Fruit fly (Drosophila melanogaster) whole organism, embryonic: ENCODE measurements around the gene bin.

Source experiments
- Atf6 ChIP-seq: fragments of 200-800 bp; sonication (Bioruptor generic); IDR thresholded peaks from 2 replicates; pipeline ENCODE4 v1.3.6; 2022; ENCODE audit warnings: missing biosample characterization, missing genetic modification characterization
- BtbVII ChIP-seq: fragments of 200-800 bp; sonication (Bioruptor generic); optimal IDR thresholded peaks from 3 replicates; lab custom pipeline; 2017; ENCODE audit warnings: missing biosample characterization, mild to moderate bottlenecking, missing genetic modification characterization
- CG10209 ChIP-seq: fragments of 200-800 bp; sonication (Bioruptor generic); optimal IDR thresholded peaks from 3 replicates; lab custom pipeline; 2017; ENCODE audit warnings: missing biosample characterization, mild to moderate bottlenecking, missing genetic modification characterization, missing genetic modification reagents
- CG10654 ChIP-seq: fragments of 200-800 bp; sonication (Bioruptor generic); optimal IDR thresholded peaks from 2 replicates; lab custom pipeline; 2016; ENCODE audit warnings: missing biosample characterization, missing genetic modification characterization
- CG11456 ChIP-seq: fragments of 200-800 bp; sonication (Bioruptor generic); IDR thresholded peaks from 3 replicates; pipeline ENCODE4 v1.3.6; 2022; ENCODE audit warnings: missing biosample characterization, missing genetic modification characterization
- CG11560 ChIP-seq: fragments of 200-800 bp; sonication (Bioruptor generic); IDR thresholded peaks from 3 replicates; pipeline ENCODE4 v1.3.6; 2022; ENCODE audit warnings: missing biosample characterization, missing genetic modification characterization
- CG11695 ChIP-seq: fragments of 200-800 bp; sonication (Bioruptor generic); IDR thresholded peaks from 3 replicates; pipeline ENCODE4 v1.3.6; 2022; ENCODE audit warnings: missing biosample characterization, missing genetic modification characterization
- CG11723 ChIP-seq: fragments of 200-800 bp; sonication (Bioruptor generic); optimal IDR thresholded peaks from 2 replicates; lab custom pipeline; 2017; ENCODE audit warnings: missing biosample characterization, mild to moderate bottlenecking, missing genetic modification characterization
- CG12769 ChIP-seq: fragments of 200-800 bp; sonication (Bioruptor generic); optimal IDR thresholded peaks from 2 replicates; lab custom pipeline; 2019; ENCODE audit warnings: missing biosample characterization, mild to moderate bottlenecking, missing genetic modification characterization, moderate library complexity
- CG14014 ChIP-seq: fragments of 200-800 bp; sonication (Bioruptor generic); IDR thresholded peaks from 2 replicates; pipeline ENCODE4 v1.3.6; 2022; ENCODE audit warnings: missing biosample characterization, missing genetic modification characterization
- CG15269 ChIP-seq: fragments of 200-800 bp; sonication (Bioruptor generic); optimal IDR thresholded peaks from 2 replicates; lab custom pipeline; 2018; ENCODE audit warnings: missing biosample characterization, mild to moderate bottlenecking, missing genetic modification characterization, moderate library complexity
- CG15601 ChIP-seq: fragments of 200-800 bp; sonication (Bioruptor generic); optimal IDR thresholded peaks from 3 replicates; lab custom pipeline; 2019; ENCODE audit warnings: missing biosample characterization, mild to moderate bottlenecking, missing genetic modification characterization, moderate library complexity
- CG17802 ChIP-seq: fragments of 200-800 bp; sonication (Bioruptor generic); optimal IDR thresholded peaks from 2 replicates; lab custom pipeline; 2018; ENCODE audit warnings: missing biosample characterization, mild to moderate bottlenecking, missing genetic modification characterization, moderate library complexity
- CG17829 ChIP-seq: fragments of 200-800 bp; optimal IDR thresholded peaks from 2 replicates; lab custom pipeline; 2019; ENCODE audit warnings: missing biosample characterization, mild to moderate bottlenecking, missing genetic modification characterization, moderate library complexity
- CG18476 ChIP-seq: fragments of 200-800 bp; sonication (Bioruptor generic); optimal IDR thresholded peaks from 2 replicates; lab custom pipeline; 2016; ENCODE audit warnings: missing biosample characterization, mild to moderate bottlenecking, missing genetic modification characterization
- CG2678 ChIP-seq: fragments of 200-800 bp; sonication (Bioruptor generic); optimal IDR thresholded peaks from 3 replicates; lab custom pipeline; 2019; ENCODE audit warnings: missing biosample characterization, mild to moderate bottlenecking, missing genetic modification characterization, moderate library complexity
- CG31365 ChIP-seq: fragments of 200-800 bp; sonication (Bioruptor generic); optimal IDR thresholded peaks from 2 replicates; lab custom pipeline; 2018; ENCODE audit warnings: missing biosample characterization, mild to moderate bottlenecking, missing genetic modification characterization
- CG32767 ChIP-seq: fragments of 200-800 bp; sonication (Bioruptor generic); IDR thresholded peaks from 2 replicates; pipeline ENCODE4 v1.3.6; 2022; ENCODE audit warnings: missing biosample characterization, missing genetic modification characterization
- CG3407 ChIP-seq: fragments of 200-800 bp; sonication (Bioruptor generic); optimal IDR thresholded peaks from 2 replicates; lab custom pipeline; 2018; ENCODE audit warnings: missing biosample characterization, mild to moderate bottlenecking, missing genetic modification characterization
- CG6175 ChIP-seq: fragments of 200-800 bp; sonication (Bioruptor generic); IDR thresholded peaks from 3 replicates; pipeline ENCODE4 v1.3.6; 2022; ENCODE audit warnings: missing biosample characterization, missing genetic modification characterization
- Camta ChIP-seq: fragments of 200-800 bp; sonication (Bioruptor generic); optimal IDR thresholded peaks from 2 replicates; lab custom pipeline; 2016; ENCODE audit warnings: missing biosample characterization, missing genetic modification characterization
- D19B ChIP-seq: fragments of 200-800 bp; sonication (Bioruptor generic); optimal IDR thresholded peaks from 2 replicates; lab custom pipeline; 2017; ENCODE audit warnings: missing biosample characterization, mild to moderate bottlenecking, missing genetic modification characterization
- Dip3 ChIP-seq: fragments of 200-800 bp; sonication (Bioruptor generic); optimal IDR thresholded peaks from 3 replicates; lab custom pipeline; 2016; ENCODE audit warnings: missing biosample characterization, missing genetic modification characterization
- Fer3 ChIP-seq: fragments of 200-800 bp; sonication (Bioruptor generic); optimal IDR thresholded peaks from 2 replicates; lab custom pipeline; 2018; ENCODE audit warnings: missing biosample characterization, mild to moderate bottlenecking, missing genetic modification characterization, moderate library complexity
- HLHmδ ChIP-seq: fragments of 200-800 bp; sonication (Bioruptor generic); optimal IDR thresholded peaks from 2 replicates; lab custom pipeline; 2018; ENCODE audit warnings: missing biosample characterization, mild to moderate bottlenecking, missing genetic modification characterization, moderate library complexity
- HmgZ ChIP-seq: fragments of 200-800 bp; sonication (Bioruptor generic); optimal IDR thresholded peaks from 2 replicates; lab custom pipeline; 2018; ENCODE audit warnings: missing biosample characterization, mild to moderate bottlenecking, missing genetic modification characterization
- Sin3A ChIP-seq: fragments of >200 bp; optimal IDR thresholded peaks from 2 replicates; lab custom pipeline; 2018
- Sox102F ChIP-seq: fragments of 200-800 bp; sonication (Bioruptor generic); optimal IDR thresholded peaks from 2 replicates; lab custom pipeline; 2018; ENCODE audit warnings: missing biosample characterization, mild to moderate bottlenecking, missing genetic modification characterization, moderate library complexity
- Spps ChIP-seq: fragments of 200-800 bp; sonication (Bioruptor generic); optimal IDR thresholded peaks from 2 replicates; lab custom pipeline; 2018; ENCODE audit warnings: missing biosample characterization, mild to moderate bottlenecking, missing genetic modification characterization
- bowl ChIP-seq: fragments of 200-800 bp; sonication (Bioruptor generic); IDR thresholded peaks from 2 replicates; pipeline ENCODE4 v1.3.6; 2022; ENCODE audit warnings: missing biosample characterization, missing genetic modification characterization
- chif ChIP-seq, 2 experiments: fragments of 200-800 bp; sonication (Bioruptor generic); optimal IDR thresholded peaks; 3 replicates each; lab custom pipeline; 2016; ENCODE audit warnings: missing biosample characterization in 2 of 2, missing genetic modification characterization in 2 of 2
- chm ChIP-seq: fragments of 200-800 bp; sonication (Bioruptor generic); IDR thresholded peaks from 2 replicates; pipeline ENCODE4 v1.3.6; 2022; ENCODE audit warnings: missing biosample characterization, missing genetic modification characterization
- dm ChIP-seq: fragments of 200-800 bp; sonication (Bioruptor generic); optimal IDR thresholded peaks from 3 replicates; lab custom pipeline; 2016; ENCODE audit warnings: missing biosample characterization, missing genetic modification characterization
- dysf ChIP-seq: fragments of 200-800 bp; sonication (Bioruptor generic); IDR thresholded peaks from 3 replicates; pipeline ENCODE4 v1.3.6; 2022; ENCODE audit warnings: missing biosample characterization, missing genetic modification characterization
- fd96Cb ChIP-seq: fragments of 200-800 bp; sonication (Bioruptor generic); optimal IDR thresholded peaks from 2 replicates; lab custom pipeline; 2018; ENCODE audit warnings: missing biosample characterization, mild to moderate bottlenecking, missing genetic modification characterization, moderate library complexity
- fru ChIP-seq: fragments of >200 bp; optimal IDR thresholded peaks from 2 replicates; lab custom pipeline; 2017
- grau ChIP-seq: fragments of 200-800 bp; optimal IDR thresholded peaks from 3 replicates; lab custom pipeline; 2019; ENCODE audit warnings: missing biosample characterization, mild to moderate bottlenecking, missing genetic modification characterization, moderate library complexity
- her ChIP-seq: fragments of 200-800 bp; sonication (Bioruptor generic); optimal IDR thresholded peaks from 2 replicates; lab custom pipeline; 2016; ENCODE audit warnings: missing biosample characterization, missing genetic modification characterization
- knrl ChIP-seq: fragments of 200-800 bp; sonication (Bioruptor generic); IDR thresholded peaks from 3 replicates; pipeline ENCODE4 v1.3.6; 2022; ENCODE audit warnings: missing biosample characterization, missing genetic modification characterization; ENCODE audit not compliant: partially characterized antibody
- luna ChIP-seq: fragments of 200-800 bp; sonication (Bioruptor generic); optimal IDR thresholded peaks from 2 replicates; lab custom pipeline; 2016; ENCODE audit warnings: missing biosample characterization, missing genetic modification characterization
- mld ChIP-seq: fragments of 200-800 bp; sonication (Bioruptor generic); IDR thresholded peaks from 3 replicates; pipeline ENCODE4 v1.3.6; 2022; ENCODE audit warnings: missing biosample characterization, missing genetic modification characterization; ENCODE audit not compliant: partially characterized antibody
- nau ChIP-seq: fragments of 200-800 bp; sonication (Bioruptor generic); optimal IDR thresholded peaks from 3 replicates; lab custom pipeline; 2017; ENCODE audit warnings: missing biosample characterization, mild to moderate bottlenecking, missing genetic modification characterization, missing genetic modification reagents
- nerfin-1 ChIP-seq: fragments of 200-800 bp; sonication (Bioruptor generic); optimal IDR thresholded peaks from 3 replicates; lab custom pipeline; 2019; ENCODE audit warnings: missing biosample characterization, mild to moderate bottlenecking, missing genetic modification characterization, moderate library complexity
- p53 ChIP-seq: fragments of 200-800 bp; sonication (Bioruptor generic); optimal IDR thresholded peaks from 2 replicates; lab custom pipeline; 2016; ENCODE audit warnings: missing biosample characterization, missing genetic modification characterization
- pita ChIP-seq: fragments of 200-800 bp; sonication (Bioruptor generic); optimal IDR thresholded peaks from 2 replicates; lab custom pipeline; 2017; ENCODE audit warnings: missing biosample characterization, mild to moderate bottlenecking, missing genetic modification characterization
- row ChIP-seq: fragments of 200-800 bp; sonication (Bioruptor generic); IDR thresholded peaks from 3 replicates; pipeline ENCODE4 v1.3.6; 2022; ENCODE audit warnings: missing biosample characterization, missing genetic modification characterization
- salm ChIP-seq: fragments of 200-800 bp; sonication (Bioruptor generic); optimal IDR thresholded peaks from 2 replicates; lab custom pipeline; 2018; ENCODE audit warnings: missing biosample characterization, mild to moderate bottlenecking, missing genetic modification characterization
- slp2 ChIP-seq: fragments of 200-800 bp; sonication (Bioruptor generic); optimal IDR thresholded peaks from 2 replicates; lab custom pipeline; 2016; ENCODE audit warnings: missing biosample characterization, missing genetic modification characterization
- tio ChIP-seq: fragments of 200-800 bp; sonication (Bioruptor generic); optimal IDR thresholded peaks from 2 replicates; lab custom pipeline; 2017; ENCODE audit warnings: missing biosample characterization, missing genetic modification characterization, inconsistent platforms
- wdn ChIP-seq: fragments of 200-800 bp; sonication (Bioruptor generic); IDR thresholded peaks from 2 replicates; pipeline ENCODE4 v1.3.6; 2022; ENCODE audit warnings: missing biosample characterization, missing genetic modification characterization

Gene bin

dm6 chr3L:6964488-6965152 lies 25.8 kb upstream of the bin start, which contains the start of gene sgl (continued):
- TF ChIP-seq CG10654 (GFP tag; lab: Kevin White, UChicago) (no peak), CG14014 (GFP tag; lab: Robert Waterston, UW) (peak; percentile 53; the same call in 1 of the 2 replicates), Dip3 (GFP tag; lab: Kevin White, UChicago) (peak; percentile 16), slp2 (GFP tag; lab: Kevin White, UChicago) (no peak), nau (GFP tag; lab: Kevin White, UChicago) (no peak), mld (0 out of 3 replicates have a peak, but pooled peaks have one; percentile 66), CG15269 (tag; lab: Kevin White, UChicago) (peak; percentile 40), bowl (GFP tag; lab: Robert Waterston, UW) (0 out of 2 replicates have a peak, but pooled peaks have one; percentile 26), row (peak; percentile 83), CG11695 (GFP tag; lab: Robert Waterston, UW) (no peak), luna (GFP tag; lab: Kevin White, UChicago) (peak; percentile 19), CG6175 (GFP tag; lab: Robert Waterston, UW) (no peak), Fer3 (tag; lab: Kevin White, UChicago) (peak; percentile 27), p53 (no peak), grau (peak; percentile 39), knrl (peak; percentile 34; the same call in 1 of the 3 replicates), pita (no peak), Spps (tag; lab: Kevin White, UChicago) (no peak), CG18476 (GFP tag; lab: Kevin White, UChicago) (no peak), Sin3A (lab: Kevin White, UChicago) (peak; percentile 20), wdn (GFP tag; lab: Robert Waterston, UW) (no peak), CG17829 (tag; lab: Kevin White, UChicago) (peak; percentile 67), CG11723 (GFP tag; lab: Kevin White, UChicago) (peak; percentile 43), Atf6 (GFP tag; lab: Robert Waterston, UW) (peak; percentile 42; the same call in 1 of the 2 replicates), HmgZ (tag; lab: Kevin White, UChicago) (peak; percentile 55), fd96Cb (tag; lab: Kevin White, UChicago) (no peak), D19B (GFP tag; lab: Kevin White, UChicago) (peak; percentile 14), CG12769 (tag; lab: Kevin White, UChicago) (no peak), CG2678 (tag; lab: Kevin White, UChicago) (peak; percentile 51), CG11560 (no peak), chm (peak; percentile 81), CG11456 (GFP tag; lab: Robert Waterston, UW) (peak; percentile 66; the same call in 2 of the 3 replicates), CG31365 (tag; lab: Kevin White, UChicago) (no peak), dm (GFP tag; lab: Kevin White, UChicago) (peak; percentile 65), fru (lab: Kevin White, UChicago) (no peak), tio (GFP tag; lab: Kevin White, UChicago) (no peak), CG32767 (GFP tag; lab: Robert Waterston, UW) (no peak), chif (GFP tag; optimal IDR thresholded peaks at IDR 0.05; lab: Kevin White, UChicago) (no peak), dysf (0 out of 3 replicates have a peak, but pooled peaks have one; percentile 10), CG10209 (GFP tag; lab: Kevin White, UChicago) (no peak), BtbVII (GFP tag; lab: Kevin White, UChicago) (peak; percentile 66), Sox102F (GFP tag; lab: Kevin White, UChicago) (no peak), CG17802 (no peak), HLHmδ (peak; percentile 76), Camta (GFP tag; lab: Kevin White, UChicago) (peak; percentile 56), CG15601 (peak; percentile 82), CG3407 (GFP tag; lab: Kevin White, UChicago) (no peak), her (GFP tag; lab: Kevin White, UChicago) (peak; percentile 39), salm (no peak), nerfin-1 (tag; lab: Kevin White, UChicago) (peak; percentile 78)
